Fruit fly (Drosophila melanogaster) whole organism, embryonic: Measurements from ENCODE around the gene CG45045.
A peak's percentile ranks its signal among the peaks of the same experiment; 100 is the strongest.

ENCODE experiments used
- Bdp1 ChIP-seq: fragments of 200-800 bp; sonication (Bioruptor generic); optimal IDR thresholded peaks from 3 replicates; lab custom pipeline; 2016; ENCODE audit warnings: missing biosample characterization, missing genetic modification characterization
- CG12155 ChIP-seq: fragments of 200-800 bp; sonication (Bioruptor generic); optimal IDR thresholded peaks from 3 replicates; lab custom pipeline; 2016; ENCODE audit warnings: missing biosample characterization, missing genetic modification characterization
- CG12219 ChIP-seq: fragments of 200-800 bp; sonication (Bioruptor generic); optimal IDR thresholded peaks from 3 replicates; lab custom pipeline; 2018; ENCODE audit warnings: missing biosample characterization, mild to moderate bottlenecking, missing genetic modification characterization
- CG12744 ChIP-seq: fragments of 200-800 bp; sonication (Bioruptor generic); optimal IDR thresholded peaks from 2 replicates; lab custom pipeline; 2016; ENCODE audit warnings: missing biosample characterization, missing genetic modification characterization
- CG13123 ChIP-seq: fragments of 200-800 bp; sonication (Bioruptor generic); optimal IDR thresholded peaks from 2 replicates; lab custom pipeline; 2016; ENCODE audit warnings: missing biosample characterization, missing genetic modification characterization
- CG13775 ChIP-seq: fragments of 200-800 bp; sonication (Bioruptor generic); optimal IDR thresholded peaks from 3 replicates; lab custom pipeline; 2017; ENCODE audit warnings: missing biosample characterization, mild to moderate bottlenecking, missing genetic modification characterization
- CG13894 ChIP-seq: fragments of 200-800 bp; sonication (Bioruptor generic); optimal IDR thresholded peaks from 3 replicates; lab custom pipeline; 2018; ENCODE audit warnings: missing biosample characterization, mild to moderate bottlenecking, missing genetic modification characterization, moderate library complexity
- CG15073 ChIP-seq: fragments of 200-800 bp; sonication (Bioruptor generic); optimal IDR thresholded peaks from 2 replicates; lab custom pipeline; 2016; ENCODE audit warnings: missing biosample characterization, missing genetic modification characterization
- CG1602 ChIP-seq: fragments of 200-800 bp; sonication (Bioruptor generic); optimal IDR thresholded peaks from 3 replicates; lab custom pipeline; 2016; ENCODE audit warnings: missing biosample characterization, missing genetic modification characterization
- CG30403 ChIP-seq: fragments of 200-800 bp; sonication (Bioruptor generic); optimal IDR thresholded peaks from 3 replicates; lab custom pipeline; 2016; ENCODE audit warnings: missing biosample characterization, missing genetic modification characterization
- CG31365 ChIP-seq: fragments of 200-800 bp; sonication (Bioruptor generic); optimal IDR thresholded peaks from 2 replicates; lab custom pipeline; 2018; ENCODE audit warnings: missing biosample characterization, mild to moderate bottlenecking, missing genetic modification characterization
- CG31441 ChIP-seq: fragments of 200-800 bp; sonication (Bioruptor generic); IDR thresholded peaks from 2 replicates; pipeline ENCODE4 v1.3.6; 2022; ENCODE audit warnings: missing biosample characterization, missing genetic modification characterization
- CG3838 ChIP-seq: fragments of 200-800 bp; sonication (Bioruptor generic); optimal IDR thresholded peaks from 3 replicates; lab custom pipeline; 2016; ENCODE audit warnings: missing biosample characterization, missing genetic modification characterization
- CG42726 ChIP-seq: fragments of 200-800 bp; sonication (Bioruptor generic); IDR thresholded peaks from 2 replicates; pipeline ENCODE4 v1.3.6; 2022; ENCODE audit warnings: missing biosample characterization, missing genetic modification characterization; ENCODE audit not compliant: partially characterized antibody
- CG6654 ChIP-seq: fragments of 200-800 bp; sonication (Bioruptor generic); optimal IDR thresholded peaks from 2 replicates; lab custom pipeline; 2017; ENCODE audit warnings: missing biosample characterization, mild to moderate bottlenecking, missing genetic modification characterization
- CG6765 ChIP-seq: fragments of 200-800 bp; sonication (Bioruptor generic); optimal IDR thresholded peaks from 3 replicates; lab custom pipeline; 2017; ENCODE audit warnings: missing biosample characterization, mild to moderate bottlenecking, missing genetic modification characterization
- CG8478 ChIP-seq: fragments of >200 bp; optimal IDR thresholded peaks from 2 replicates; lab custom pipeline; 2018
- CG9215 ChIP-seq: fragments of 200-800 bp; sonication (Bioruptor generic); IDR thresholded peaks from 2 replicates; pipeline ENCODE4 v1.3.6; 2022; ENCODE audit warnings: missing biosample characterization, missing genetic modification characterization
- CG9727 ChIP-seq: fragments of 200-800 bp; sonication (Bioruptor generic); optimal IDR thresholded peaks from 3 replicates; lab custom pipeline; 2017; ENCODE audit warnings: missing biosample characterization, mild to moderate bottlenecking, missing genetic modification characterization
- CkIIα-i1 ChIP-seq: fragments of 200-800 bp; sonication (Bioruptor generic); IDR thresholded peaks from 2 replicates; pipeline ENCODE4 v1.3.6; 2022; ENCODE audit warnings: missing biosample characterization, missing genetic modification characterization
- CoRest ChIP-seq: fragments of 200-800 bp; sonication (Bioruptor generic); optimal IDR thresholded peaks from 3 replicates; lab custom pipeline; 2018; ENCODE audit warnings: missing biosample characterization, mild to moderate bottlenecking, missing genetic modification characterization, moderate library complexity
- Dp ChIP-seq: fragments of 200-800 bp; sonication (Bioruptor generic); optimal IDR thresholded peaks from 2 replicates; lab custom pipeline; 2018; ENCODE audit warnings: missing biosample characterization, mild to moderate bottlenecking, missing genetic modification characterization, moderate library complexity
- Elba2 ChIP-seq: fragments of 200-800 bp; sonication (Bioruptor generic); optimal IDR thresholded peaks from 3 replicates; lab custom pipeline; 2016; ENCODE audit warnings: missing biosample characterization, missing genetic modification characterization
- HLH3B ChIP-seq: fragments of 200-800 bp; sonication (Bioruptor generic); IDR thresholded peaks from 2 replicates; pipeline ENCODE4 v1.3.6; 2022; ENCODE audit warnings: missing biosample characterization, missing genetic modification characterization
- HmgD ChIP-seq: fragments of 200-800 bp; sonication (Bioruptor generic); optimal IDR thresholded peaks from 3 replicates; lab custom pipeline; 2016; ENCODE audit warnings: missing biosample characterization, missing genetic modification characterization
- Kr ChIP-seq: fragments of 200-800 bp; sonication (Bioruptor generic); optimal IDR thresholded peaks from 2 replicates; lab custom pipeline; 2017; ENCODE audit warnings: missing biosample characterization, mild to moderate bottlenecking, missing genetic modification characterization
- Myb ChIP-seq: fragments of 200-800 bp; sonication (Bioruptor generic); optimal IDR thresholded peaks from 2 replicates; lab custom pipeline; 2016; ENCODE audit warnings: missing biosample characterization, missing genetic modification characterization
- Nf-YB ChIP-seq: fragments of 200-800 bp; sonication (Bioruptor generic); optimal IDR thresholded peaks from 3 replicates; lab custom pipeline; 2019; ENCODE audit warnings: missing biosample characterization, mild to moderate bottlenecking, missing genetic modification characterization, moderate library complexity
- Rx ChIP-seq: fragments of 200-800 bp; sonication (Bioruptor generic); IDR thresholded peaks from 2 replicates; pipeline ENCODE4 v1.3.6; 2022; ENCODE audit warnings: missing biosample characterization, missing genetic modification characterization
- Tbp ChIP-seq: fragments of >200 bp; optimal IDR thresholded peaks from 2 replicates; lab custom pipeline; 2018; ENCODE audit warnings: missing biosample characterization, missing genetic modification characterization
- btn ChIP-seq: fragments of 200-800 bp; sonication (Bioruptor generic); optimal IDR thresholded peaks from 2 replicates; lab custom pipeline; 2016; ENCODE audit warnings: missing biosample characterization, missing genetic modification characterization
- caup ChIP-seq: fragments of 200-800 bp; sonication (Bioruptor generic); optimal IDR thresholded peaks from 3 replicates; lab custom pipeline; 2017; ENCODE audit warnings: missing biosample characterization, mild to moderate bottlenecking, missing genetic modification characterization, moderate library complexity; ENCODE audit not compliant: severe bottlenecking
- chinmo ChIP-seq: fragments of 200-800 bp; sonication (Bioruptor generic); IDR thresholded peaks from 4 replicates; pipeline ENCODE4 v1.3.6; 2022; ENCODE audit warnings: missing biosample characterization, missing genetic modification characterization; ENCODE audit not compliant: partially characterized antibody
- chn ChIP-seq: fragments of 200-800 bp; sonication (Bioruptor generic); optimal IDR thresholded peaks from 2 replicates; lab custom pipeline; 2016; ENCODE audit warnings: missing biosample characterization, missing genetic modification characterization
- crp ChIP-seq, 2 experiments: fragments of 200-800 bp; sonication (Bioruptor generic); optimal IDR thresholded peaks; 2 replicates in 1 of 2; 3 replicates in 1 of 2; lab custom pipeline; 2017; ENCODE audit warnings: missing biosample characterization in 2 of 2, missing genetic modification characterization in 2 of 2, mild to moderate bottlenecking in 1 of 2, moderate library complexity in 1 of 2
- dpn ChIP-seq, 2 experiments: fragments of 200-800 bp; sonication (Bioruptor generic); optimal IDR thresholded peaks; 3 replicates each; lab custom pipeline; 2016; ENCODE audit warnings: missing biosample characterization in 2 of 2, missing genetic modification characterization in 2 of 2
- hkb ChIP-seq, 2 experiments: fragments of 200-800 bp in 1 of 2; fragments of >200 bp in 1 of 2; sonication (Bioruptor generic) in 1 of 2; IDR thresholded peaks in 1 of 2; optimal IDR thresholded peaks in 1 of 2; 2 replicates each; pipeline versions ENCODE4 v1.3.6 to Lab custom; 2017 to 2022; ENCODE audit warnings: missing biosample characterization in 1 of 2, missing genetic modification characterization in 1 of 2
- lilli ChIP-seq: fragments of 200-800 bp; sonication (Bioruptor generic); optimal IDR thresholded peaks from 3 replicates; lab custom pipeline; 2016; ENCODE audit warnings: missing biosample characterization, missing genetic modification characterization
- nerfin-2 ChIP-seq: fragments of 200-800 bp; sonication (Bioruptor generic); IDR thresholded peaks from 2 replicates; pipeline ENCODE4 v1.3.6; 2022; ENCODE audit warnings: missing biosample characterization, missing genetic modification characterization; ENCODE audit not compliant: partially characterized antibody
- pita ChIP-seq: fragments of 200-800 bp; sonication (Bioruptor generic); optimal IDR thresholded peaks from 2 replicates; lab custom pipeline; 2017; ENCODE audit warnings: missing biosample characterization, mild to moderate bottlenecking, missing genetic modification characterization
- psq ChIP-seq: fragments of 200-800 bp; sonication (Bioruptor generic); optimal IDR thresholded peaks from 2 replicates; lab custom pipeline; 2017; ENCODE audit warnings: missing biosample characterization, missing genetic modification characterization
- sc ChIP-seq, 3 experiments: fragments of >200 bp in 2 of 3; fragments of 200-800 bp in 1 of 3; sonication (Bioruptor generic) in 1 of 3; optimal IDR thresholded peaks; 2 replicates in 2 of 3; 3 replicates in 1 of 3; lab custom pipeline; 2017; ENCODE audit warnings: mild to moderate bottlenecking in 1 of 3, missing biosample characterization in 1 of 3, missing genetic modification characterization in 1 of 3, missing genetic modification reagents in 1 of 3
- sd ChIP-seq: fragments of 200-800 bp; sonication (Bioruptor generic); optimal IDR thresholded peaks from 3 replicates; lab custom pipeline; 2018; ENCODE audit warnings: missing biosample characterization, mild to moderate bottlenecking, missing genetic modification characterization, moderate library complexity
- sens ChIP-seq: fragments of 200-800 bp; sonication (Bioruptor generic); peaks from one replicate; lab custom pipeline; 2016; ENCODE audit warnings: missing biosample characterization, missing genetic modification characterization
- slp2 ChIP-seq: fragments of 200-800 bp; sonication (Bioruptor generic); optimal IDR thresholded peaks from 2 replicates; lab custom pipeline; 2016; ENCODE audit warnings: missing biosample characterization, missing genetic modification characterization
- sug ChIP-seq: fragments of 200-800 bp; optimal IDR thresholded peaks from 2 replicates; lab custom pipeline; 2019; ENCODE audit warnings: missing biosample characterization, mild to moderate bottlenecking, missing genetic modification characterization, moderate library complexity
- tio ChIP-seq: fragments of 200-800 bp; sonication (Bioruptor generic); optimal IDR thresholded peaks from 2 replicates; lab custom pipeline; 2017; ENCODE audit warnings: missing biosample characterization, missing genetic modification characterization, inconsistent platforms
- tna ChIP-seq: fragments of 200-800 bp; sonication (Bioruptor generic); IDR thresholded peaks from 2 replicates; pipeline ENCODE4 v1.3.6; 2022; ENCODE audit warnings: missing biosample characterization, missing genetic modification characterization; ENCODE audit not compliant: partially characterized antibody
- unc-4 ChIP-seq: fragments of 200-800 bp; sonication (Bioruptor generic); IDR thresholded peaks from 2 replicates; pipeline ENCODE4 v1.3.6; 2022; ENCODE audit warnings: missing biosample characterization, missing genetic modification characterization; ENCODE audit not compliant: partially characterized antibody
- zen2 ChIP-seq: fragments of 200-800 bp; sonication (Bioruptor generic); IDR thresholded peaks from 3 replicates; pipeline ENCODE4 v1.3.6; 2022; ENCODE audit warnings: missing biosample characterization, missing genetic modification characterization; ENCODE audit not compliant: partially characterized antibody

CG45045 gene

DNA sequence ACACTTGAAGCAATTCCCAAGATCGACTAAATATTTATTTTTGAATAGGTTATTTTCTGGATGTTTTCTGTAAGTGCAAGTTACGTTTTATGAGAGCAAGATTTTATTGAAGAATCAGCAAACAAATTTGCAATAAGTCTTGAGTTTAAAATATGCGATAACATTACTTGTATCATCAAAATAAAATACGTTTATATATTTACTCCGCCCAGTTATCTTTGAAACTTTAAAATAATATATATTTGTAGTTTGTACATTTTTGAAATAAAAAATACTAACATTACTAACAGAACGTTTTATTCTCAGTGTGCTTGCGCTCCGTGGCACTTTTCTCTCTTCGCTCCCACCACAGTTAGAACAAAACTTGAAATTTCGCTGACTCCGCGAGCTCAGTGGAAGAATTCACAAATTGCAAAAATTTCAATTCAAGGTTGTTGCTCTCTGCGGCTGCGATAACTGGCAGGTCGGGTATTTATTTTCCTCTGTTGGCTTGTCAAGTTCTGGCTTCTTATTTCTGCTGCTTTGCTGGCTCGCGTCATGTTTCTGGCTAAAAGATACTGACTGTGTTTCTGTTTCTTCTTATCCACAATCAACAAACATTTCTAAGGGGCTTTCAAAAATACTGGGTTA is 12.1 kb downstream of the CG45045 start:
- TF ChIP-seq slp2 (GFP tag; lab: Kevin White, UChicago), result no peak
- no peak for TF ChIP-seq CG1602 (GFP tag; lab: Kevin White, UChicago)
- no peak for TF ChIP-seq nerfin-2
- no peak for TF ChIP-seq hkb (optimal IDR thresholded peaks at IDR 0.05; lab: Kevin White, UChicago)
- no peak for TF ChIP-seq hkb (GFP tag; IDR thresholded peaks at IDR 0.05; lab: Robert Waterston, UW)
- peak; percentile 35 for TF ChIP-seq CG9727
- TF ChIP-seq sc (optimal IDR thresholded peaks at IDR 0.05; lab: Kevin White, UChicago), result no peak
- no peak for TF ChIP-seq sc (GFP tag; optimal IDR thresholded peaks at IDR 0.05; lab: Kevin White, UChicago)
- TF ChIP-seq CG6765, result no peak
- no peak for TF ChIP-seq Nf-YB (GFP tag; lab: Kevin White, UChicago)
- TF ChIP-seq crp (GFP tag; optimal IDR thresholded peaks at IDR 0.05; lab: Kevin White, UChicago), result no peak
- TF ChIP-seq btn (GFP tag; lab: Kevin White, UChicago), result no peak
- no peak for TF ChIP-seq sd
- no peak for TF ChIP-seq Kr (GFP tag; lab: Kevin White, UChicago)
- TF ChIP-seq CG8478, result no peak
- TF ChIP-seq CG31365 (tag; lab: Kevin White, UChicago), result no peak
- TF ChIP-seq Elba2 (GFP tag; lab: Kevin White, UChicago), result no peak
- TF ChIP-seq tio (GFP tag; lab: Kevin White, UChicago), result no peak
- TF ChIP-seq Rx (GFP tag; lab: Robert Waterston, UW), result no peak
- TF ChIP-seq unc-4 (GFP tag; lab: Robert Waterston, UW), result no peak
- TF ChIP-seq CG13775 (GFP tag; lab: Kevin White, UChicago), result peak; percentile 36
- no peak for TF ChIP-seq Bdp1 (GFP tag; lab: Kevin White, UChicago)
- no peak for TF ChIP-seq CG42726 (GFP tag; lab: Robert Waterston, UW)
- TF ChIP-seq chn (GFP tag; lab: Kevin White, UChicago), result no peak
- no peak for TF ChIP-seq CG3838 (GFP tag; lab: Kevin White, UChicago)
- no peak for TF ChIP-seq Dp
- no peak for TF ChIP-seq CG13123 (GFP tag; lab: Kevin White, UChicago)
- no peak for TF ChIP-seq HLH3B (GFP tag; lab: Robert Waterston, UW)
- no peak for TF ChIP-seq CG15073 (GFP tag; lab: Kevin White, UChicago)
- no peak for TF ChIP-seq CG6654 (GFP tag; lab: Kevin White, UChicago)
- peak; percentile 57 for TF ChIP-seq CG30403
- no peak for TF ChIP-seq caup
- TF ChIP-seq lilli (GFP tag; lab: Kevin White, UChicago), result peak; percentile 20
- no peak for TF ChIP-seq CG12219 (GFP tag; lab: Kevin White, UChicago)
- TF ChIP-seq CoRest (tag; lab: Kevin White, UChicago), result no peak
- TF ChIP-seq Tbp (GFP tag; lab: Kevin White, UChicago), result no peak
- TF ChIP-seq zen2 (GFP tag; lab: Robert Waterston, UW), result no peak
- TF ChIP-seq pita (GFP tag; lab: Kevin White, UChicago), result no peak
- TF ChIP-seq CG31441 (GFP tag; lab: Robert Waterston, UW), result no peak
- no peak for TF ChIP-seq CkIIα-i1 (GFP tag; lab: Robert Waterston, UW)
- TF ChIP-seq sug, result no peak
- peak; percentile 10 for TF ChIP-seq CG12155
- TF ChIP-seq chinmo (GFP tag; lab: Robert Waterston, UW), result no peak
- TF ChIP-seq CG9215 (GFP tag; lab: Robert Waterston, UW), result no peak
- peak; percentile 71 for TF ChIP-seq sens (GFP tag; lab: Kevin White, UChicago)
- TF ChIP-seq Myb (GFP tag; lab: Kevin White, UChicago), result no peak
- TF ChIP-seq dpn (GFP tag; optimal IDR thresholded peaks at IDR 0.05; lab: Kevin White, UChicago), result no peak
- no peak for TF ChIP-seq CG13894
- TF ChIP-seq CG12744 (GFP tag; lab: Kevin White, UChicago), result no peak
- no peak for TF ChIP-seq tna (GFP tag; lab: Robert Waterston, UW)
- no peak for TF ChIP-seq HmgD (GFP tag; lab: Kevin White, UChicago)
- no peak for TF ChIP-seq psq (GFP tag; lab: Kevin White, UChicago)
